Worm (Caenorhabditis elegans) whole organism, young adult: Measurements from ENCODE around the gene frk-1.
A peak's percentile ranks its signal among the peaks of the same experiment; 100 is the strongest.
"Not testable (repeated sequence)": the region's sequence is repeated elsewhere in the genome, so short reads cannot be mapped to it uniquely, and the experiment has no call there.

Source experiments
- B0019.2 ChIP-seq: fragments of 200-800 bp; sonication (Bioruptor generic); conservative IDR thresholded peaks from 2 replicates; pipeline ENCODE4 v1.3.6; 2022; ENCODE audit warnings: missing genetic modification reagents, missing genetic modification characterization, missing compliant biosample characterization
- B0035.1 ChIP-seq: sonication (generic microtip); optimal IDR thresholded peaks from 2 replicates; lab custom pipeline; 2016; ENCODE audit warnings: missing genetic modification characterization, mild to moderate bottlenecking, missing compliant biosample characterization, missing genotype, missing genetic modification reagents
- B0261.1 ChIP-seq: sonication (generic microtip); optimal IDR thresholded peaks from 2 replicates; lab custom pipeline; 2016; ENCODE audit warnings: mild to moderate bottlenecking, missing genetic modification characterization, moderate library complexity, missing compliant biosample characterization
- F22D6.2 ChIP-seq: sonication (generic microtip); optimal IDR thresholded peaks from 2 replicates; lab custom pipeline; 2016; ENCODE audit warnings: mild to moderate bottlenecking, missing genetic modification characterization, missing compliant biosample characterization
- F39B2.1 ChIP-seq: fragments of 200-800 bp; sonication (Bioruptor generic); IDR thresholded peaks from 2 replicates; pipeline ENCODE4 v1.3.6; 2022; ENCODE audit warnings: missing genetic modification reagents, missing genetic modification characterization, missing compliant biosample characterization
- F57C9.4 ChIP-seq: sonication (generic microtip); optimal IDR thresholded peaks from 2 replicates; lab custom pipeline; 2017; ENCODE audit warnings: mild to moderate bottlenecking, missing genetic modification characterization, missing compliant biosample characterization
- K11D2.4 ChIP-seq: fragments of 200-800 bp; sonication (Bioruptor generic); IDR thresholded peaks from 2 replicates; pipeline ENCODE4 v1.3.6; 2022; ENCODE audit warnings: missing genetic modification reagents, missing genetic modification characterization, missing compliant biosample characterization
- T07F8.4 ChIP-seq: sonication (generic microtip); optimal IDR thresholded peaks from 2 replicates; lab custom pipeline; 2016; ENCODE audit warnings: mild to moderate bottlenecking, missing genetic modification characterization, moderate library complexity, missing compliant biosample characterization
- Y53F4B.3 ChIP-seq: fragments of 200-800 bp; sonication (Bioruptor generic); IDR thresholded peaks from 2 replicates; pipeline ENCODE4 v1.3.6; 2022; ENCODE audit warnings: missing genetic modification reagents, missing genetic modification characterization, missing compliant biosample characterization
- Y56A3A.18 ChIP-seq: fragments of 200-800 bp; sonication (Bioruptor generic); IDR thresholded peaks from 2 replicates; pipeline ENCODE4 v1.3.6; 2022; ENCODE audit warnings: missing genetic modification reagents, missing genetic modification characterization, missing compliant biosample characterization
- Y95B8A.8 ChIP-seq: fragments of 200-800 bp; sonication (Bioruptor generic); IDR thresholded peaks from 2 replicates; pipeline ENCODE4 v1.3.6; 2022; ENCODE audit warnings: missing genetic modification reagents, missing genetic modification characterization, missing compliant biosample characterization
- akir-1 ChIP-seq: fragments of 200-800 bp; sonication (Bioruptor generic); optimal IDR thresholded peaks from 2 replicates; lab custom pipeline; 2018; ENCODE audit warnings: mild to moderate bottlenecking, missing genetic modification characterization, moderate library complexity, missing compliant biosample characterization
- attf-3 ChIP-seq: fragments of 200-800 bp; sonication (Bioruptor generic); conservative IDR thresholded peaks from 2 replicates; pipeline ENCODE4 v1.3.6; 2022; ENCODE audit warnings: missing genetic modification reagents, missing genetic modification characterization, missing compliant biosample characterization
- bed-1 ChIP-seq: fragments of 200-800 bp; sonication (Bioruptor generic); IDR thresholded peaks from 2 replicates; pipeline ENCODE4 v1.3.6; 2022; ENCODE audit warnings: missing genetic modification reagents, missing genetic modification characterization, missing compliant biosample characterization
- ccch-3 ChIP-seq: fragments of 200-800 bp; sonication (Bioruptor generic); optimal IDR thresholded peaks from 2 replicates; lab custom pipeline; 2018; ENCODE audit warnings: mild to moderate bottlenecking, missing genetic modification characterization, missing compliant biosample characterization
- cebp-1 ChIP-seq, 2 experiments: fragments of 200-800 bp in 1 of 2; sonication (Bioruptor generic) in 1 of 2; sonication (generic microtip) in 1 of 2; IDR thresholded peaks in 1 of 2; optimal IDR thresholded peaks in 1 of 2; 2 replicates each; pipeline versions ENCODE4 v1.3.6 to Lab custom; 2017 to 2022; ENCODE audit warnings: missing compliant biosample characterization in 2 of 2, missing genetic modification characterization in 2 of 2, mild to moderate bottlenecking in 1 of 2, missing genetic modification reagents in 1 of 2, moderate library complexity in 1 of 2
- ceh-100 ChIP-seq: fragments of 200-800 bp; sonication (Bioruptor generic); IDR thresholded peaks from 2 replicates; pipeline ENCODE4 v1.3.6; 2022; ENCODE audit warnings: missing genetic modification reagents, missing genetic modification characterization, missing compliant biosample characterization
- ceh-40 ChIP-seq: fragments of 200-800 bp; sonication (Bioruptor generic); IDR thresholded peaks from 2 replicates; pipeline ENCODE4 v1.3.6; 2022; ENCODE audit warnings: missing genetic modification characterization, missing compliant biosample characterization
- ceh-79 ChIP-seq: sonication (generic microtip); optimal IDR thresholded peaks from 2 replicates; lab custom pipeline; 2017; ENCODE audit warnings: mild to moderate bottlenecking, missing genetic modification characterization, missing compliant biosample characterization
- dpff-1 ChIP-seq: sonication (generic microtip); optimal IDR thresholded peaks from 2 replicates; lab custom pipeline; 2017; ENCODE audit warnings: mild to moderate bottlenecking, missing genetic modification characterization, missing compliant biosample characterization
- dpl-1 ChIP-seq: fragments of 150-350 bp; optimal IDR thresholded peaks from 2 replicates; lab custom pipeline; 2014; ENCODE audit warnings: missing biosample characterization, missing genetic modification reagents, missing genetic modification characterization
- ets-4 ChIP-seq: fragments of 200-800 bp; sonication (Bioruptor generic); optimal IDR thresholded peaks from 2 replicates; lab custom pipeline; 2018; ENCODE audit warnings: mild to moderate bottlenecking, missing genetic modification characterization, missing compliant biosample characterization
- gei-17 ChIP-seq: fragments of 200-800 bp; sonication (Bioruptor generic); optimal IDR thresholded peaks from 2 replicates; lab custom pipeline; 2018; ENCODE audit warnings: mild to moderate bottlenecking, missing genetic modification characterization, missing compliant biosample characterization
- hmg-1.2 ChIP-seq: fragments of 200-800 bp; sonication (Bioruptor generic); IDR thresholded peaks from 2 replicates; pipeline ENCODE4 v1.3.6; 2022; ENCODE audit warnings: missing genetic modification reagents, missing genetic modification characterization, missing compliant biosample characterization
- hmg-20 ChIP-seq: fragments of 200-800 bp; sonication (Bioruptor generic); IDR thresholded peaks from 2 replicates; pipeline ENCODE4 v1.3.6; 2022; ENCODE audit warnings: missing genetic modification reagents, missing genetic modification characterization, missing compliant biosample characterization
- lin-26 ChIP-seq: fragments of 200-800 bp; sonication (Bioruptor generic); IDR thresholded peaks from 2 replicates; pipeline ENCODE4 v1.3.6; 2022; ENCODE audit warnings: missing genetic modification reagents, missing genetic modification characterization, missing compliant biosample characterization
- lir-1 ChIP-seq: fragments of 200-800 bp; sonication (Bioruptor generic); conservative IDR thresholded peaks from 2 replicates; pipeline ENCODE4 v1.3.6; 2022; ENCODE audit warnings: missing genetic modification reagents, missing genetic modification characterization, missing compliant biosample characterization
- lsl-1 ChIP-seq: fragments of 200-800 bp; sonication (Bioruptor generic); optimal IDR thresholded peaks from 2 replicates; lab custom pipeline; 2018; ENCODE audit warnings: mild to moderate bottlenecking, missing genetic modification characterization, moderate library complexity, missing compliant biosample characterization
- lsy-27 ChIP-seq: sonication (generic microtip); optimal IDR thresholded peaks from 2 replicates; lab custom pipeline; 2017; ENCODE audit warnings: missing genetic modification characterization, mild to moderate bottlenecking, missing compliant biosample characterization, antibody characterized with exemption, missing genotype, borderline replicate concordance; ENCODE audit not compliant: insufficient read depth
- madf-6 ChIP-seq: fragments of 200-800 bp; sonication (Bioruptor generic); IDR thresholded peaks from 2 replicates; pipeline ENCODE4 v1.3.6; 2022; ENCODE audit warnings: missing genetic modification reagents, missing genetic modification characterization, missing compliant biosample characterization
- nhr-179 ChIP-seq: sonication (generic microtip); optimal IDR thresholded peaks from 2 replicates; lab custom pipeline; 2016; ENCODE audit warnings: mild to moderate bottlenecking, missing genetic modification characterization, missing compliant biosample characterization
- pbrm-1 ChIP-seq: fragments of 200-800 bp; sonication (Bioruptor generic); IDR thresholded peaks from 2 replicates; pipeline ENCODE4 v1.3.6; 2022; ENCODE audit warnings: missing genetic modification reagents, missing genetic modification characterization, missing compliant biosample characterization
- rcor-1 ChIP-seq: fragments of 200-800 bp; sonication (Bioruptor generic); IDR thresholded peaks from 2 replicates; pipeline ENCODE4 v1.3.6; 2022; ENCODE audit warnings: missing genetic modification reagents, missing genetic modification characterization, missing compliant biosample characterization
- snpc-1.1 ChIP-seq: sonication (generic microtip); optimal IDR thresholded peaks from 2 replicates; lab custom pipeline; 2017; ENCODE audit warnings: missing genetic modification characterization, mild to moderate bottlenecking, missing compliant biosample characterization, antibody characterized with exemption, moderate library complexity, missing genotype, missing genetic modification reagents; ENCODE audit not compliant: insufficient read depth
- snpc-3.4 ChIP-seq: sonication (generic microtip); optimal IDR thresholded peaks from 2 replicates; lab custom pipeline; 2017; ENCODE audit warnings: missing genetic modification characterization, mild to moderate bottlenecking, missing compliant biosample characterization, antibody characterized with exemption, moderate library complexity, missing genotype, missing genetic modification reagents
- snpc-4 ChIP-seq, 5 experiments: fragments of 150-350 bp in 1 of 5; sonication (generic microtip) in 4 of 5; optimal IDR thresholded peaks; 2 replicates each; lab custom pipeline; 2014 to 2018; ENCODE audit warnings: missing genetic modification characterization in 5 of 5, missing biosample characterization in 3 of 5, antibody characterized with exemption in 2 of 5, mild to moderate bottlenecking in 2 of 5, missing compliant biosample characterization in 2 of 5, missing genotype in 2 of 5, moderate library complexity in 2 of 5, missing genetic modification reagents in 1 of 5
- xnd-1 ChIP-seq: sonication (generic microtip); optimal IDR thresholded peaks from 2 replicates; lab custom pipeline; 2016; ENCODE audit warnings: missing genotype, missing genetic modification reagents, missing genetic modification characterization, missing compliant biosample characterization
- ztf-25 ChIP-seq: fragments of 200-800 bp; sonication (Bioruptor generic); IDR thresholded peaks from 2 replicates; pipeline ENCODE4 v1.3.6; 2022; ENCODE audit warnings: missing genetic modification reagents, missing genetic modification characterization, missing compliant biosample characterization
- ztf-26 ChIP-seq: sonication (generic microtip); optimal IDR thresholded peaks from 2 replicates; lab custom pipeline; 2017; ENCODE audit warnings: missing genetic modification characterization, missing compliant biosample characterization

The frk-1 gene

DNA sequence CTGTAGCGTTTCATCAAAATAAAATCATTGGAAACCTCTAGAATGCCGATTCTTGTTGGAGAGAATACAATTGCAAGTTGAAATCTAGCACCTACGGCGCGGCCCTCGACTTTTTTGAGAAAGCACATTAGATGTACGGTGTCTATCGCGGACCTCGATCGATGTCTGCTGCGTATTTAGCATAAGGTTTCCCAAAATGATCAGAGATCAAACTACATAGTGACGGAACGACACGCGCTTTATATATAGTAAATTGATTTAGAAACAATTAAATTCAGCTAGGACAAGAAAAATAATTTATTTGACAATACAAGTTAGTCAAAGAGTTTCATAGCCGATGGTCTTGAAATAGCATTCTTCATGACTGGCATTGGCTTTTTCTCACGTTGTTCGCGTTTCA is 16.9 kb upstream of the frk-1 start:
- TF ChIP-seq xnd-1 (tag; lab: Kevin White, UChicago) (no peak), snpc-1.1 (tag; lab: Kevin White, UChicago) (peak; percentile 71), attf-3 (GFP tag; lab: Robert Waterston, UW) (no peak), snpc-4 (GFP tag; optimal IDR thresholded peaks at IDR 0.05; lab: Kevin White, UChicago) (no peak), snpc-4 (tag; optimal IDR thresholded peaks at IDR 0.05; lab: Kevin White, UChicago) (peak in 2 of 4 experiments; percentile 62 to 85), ztf-26 (no peak), F39B2.1 (no peak), madf-6 (GFP tag; lab: Robert Waterston, UW) (no peak), pbrm-1 (GFP tag; lab: Robert Waterston, UW) (peak; percentile 54), lir-1 (no peak), hmg-1.2 (GFP tag; lab: Robert Waterston, UW) (peak; percentile 51)

DNA sequence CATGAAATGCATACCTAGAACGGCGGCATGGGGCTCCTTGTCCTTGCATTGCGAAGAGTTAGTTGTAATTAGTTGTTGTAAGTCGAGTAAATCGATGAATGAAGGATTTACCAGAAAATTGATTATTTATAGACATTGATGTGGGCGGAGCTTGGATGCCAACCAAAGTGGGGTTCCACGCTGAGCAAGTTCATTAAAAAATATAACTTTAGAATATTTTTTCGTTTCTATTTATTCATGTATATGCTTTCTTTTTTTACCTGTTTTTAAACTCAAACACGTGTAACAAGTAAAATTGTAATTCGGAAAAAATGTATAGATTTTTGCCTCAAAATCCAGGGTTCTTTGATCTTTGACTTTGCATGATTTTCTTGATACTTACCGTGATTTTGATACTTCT is 15.4 kb upstream of the frk-1 start, which contains the start of gene gipc-2:
TSS of gene gipc-2 (minus strand) at position 101 of the 400 bp plus-strand sequence.
- TF ChIP-seq Y56A3A.18 (GFP tag; lab: Robert Waterston, UW) (no peak), snpc-3.4 (no peak), hmg-20 (GFP tag; lab: Robert Waterston, UW) (no peak), ceh-40 (GFP tag; lab: Robert Waterston, UW) (no peak), F57C9.4 (tag; lab: Kevin White, UChicago) (no peak), ztf-25 (GFP tag; lab: Robert Waterston, UW) (no peak), B0035.1 (tag; lab: Kevin White, UChicago) (no peak), snpc-1.1 (tag; lab: Kevin White, UChicago) (no peak), F22D6.2 (tag; lab: Kevin White, UChicago) (no peak), rcor-1 (GFP tag; lab: Robert Waterston, UW) (no peak), nhr-179 (tag; lab: Kevin White, UChicago) (no peak), ccch-3 (no peak), T07F8.4 (tag; lab: Kevin White, UChicago) (no peak), snpc-4 (GFP tag; optimal IDR thresholded peaks at IDR 0.05; lab: Kevin White, UChicago) (no peak), snpc-4 (tag; optimal IDR thresholded peaks at IDR 0.05; lab: Kevin White, UChicago) (no peak)
- TF ChIP-seq, all 124 proteins: peak for 0

ce11 chrIV:10028779-10029178 is 14.2 kb upstream of the frk-1 start, which contains the start of the genes F44D12.16 and msd-2:
Gene F44D12.16, plus strand, starts transcription at chrIV:10029079.
Gene msd-2, plus strand, starts transcription at chrIV:10029083.
- TF ChIP-seq bed-1 (GFP tag; lab: Robert Waterston, UW); akir-1; Y53F4B.3 (GFP tag; lab: Robert Waterston, UW): not testable (repeated sequence)

DNA sequence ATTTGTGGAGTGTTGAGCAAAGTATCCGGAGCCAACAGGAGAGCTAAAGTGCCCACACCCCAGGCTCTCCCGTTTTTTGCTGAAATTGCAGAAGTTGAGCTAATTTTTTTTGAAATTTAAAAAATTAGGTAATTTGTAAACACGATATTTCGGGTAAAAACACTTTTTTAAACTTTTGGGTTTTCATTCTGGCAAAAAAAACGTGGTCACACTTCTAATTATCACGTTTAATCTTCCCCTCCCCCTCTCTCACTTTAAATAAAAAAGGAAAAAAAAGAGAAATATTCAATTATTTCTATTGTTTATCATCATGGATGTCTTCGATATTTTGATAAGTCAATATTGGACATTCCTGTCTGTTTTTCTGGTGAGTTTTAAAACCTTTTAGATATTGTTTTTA is 9.9 kb upstream of the frk-1 start, which contains the start of gene F44D12.6:
TSS of gene F44D12.6 (plus strand) at position 301 of the 400 bp plus-strand sequence.
- TF ChIP-seq ceh-100 (GFP tag; lab: Robert Waterston, UW) (no peak), ets-4 (GFP tag; lab: Kevin White, UChicago) (no peak), lir-1 (no peak), F39B2.1 (no peak), gei-17 (GFP tag; lab: Kevin White, UChicago) (no peak), F57C9.4 (tag; lab: Kevin White, UChicago) (no peak), ceh-79 (no peak), rcor-1 (GFP tag; lab: Robert Waterston, UW) (no peak)

- TF ChIP-seq dpff-1 (tag; lab: Kevin White, UChicago) (no peak), lsy-27 (no peak), B0261.1 (tag; lab: Kevin White, UChicago) (no peak), K11D2.4 (GFP tag; lab: Robert Waterston, UW) (no peak), dpl-1 (GFP tag; lab: Kevin White, UChicago) (no peak), Y95B8A.8 (GFP tag; lab: Robert Waterston, UW) (no peak), ceh-100 (GFP tag; lab: Robert Waterston, UW) (no peak), F57C9.4 (tag; lab: Kevin White, UChicago) (no peak), cebp-1 (GFP tag; IDR thresholded peaks at IDR 0.05; lab: Robert Waterston, UW) (no peak), cebp-1 (tag; optimal IDR thresholded peaks at IDR 0.05; lab: Kevin White, UChicago) (no peak), lin-26 (GFP tag; lab: Robert Waterston, UW) (no peak), lsl-1 (GFP tag; lab: Kevin White, UChicago) (no peak), B0019.2 (no peak), bed-1 (GFP tag; lab: Robert Waterston, UW) (no peak)
- TF ChIP-seq, all 124 proteins: peak for 0
Measured at ce11 chrIV:10036966-10037365, 6.0 kb upstream of the frk-1 start, which contains the start of gene F44D12.10. Gene F44D12.10, minus strand, starts transcription at chrIV:10037066.
